Fruit fly (Drosophila melanogaster): ENCODE data around the gene CG17991.

- TF ChIP-seq CG12605 (GFP tag; IDR thresholded peaks at IDR 0.05), result no peak
- no peak for TF ChIP-seq EcR (GFP tag; optimal IDR thresholded peaks at IDR 0.05)
- TF ChIP-seq Ets98B (GFP tag; IDR thresholded peaks at IDR 0.05), result no peak
- TF ChIP-seq Snoo (tag; optimal IDR thresholded peaks at IDR 0.05), result no peak
- no peak for TF ChIP-seq CG14655 (GFP tag; optimal IDR thresholded peaks at IDR 0.05)
- no peak for TF ChIP-seq CG9948 (tag; optimal IDR thresholded peaks at IDR 0.05)
- TF ChIP-seq CG17806 (tag; optimal IDR thresholded peaks at IDR 0.05), result no peak
- no peak for TF ChIP-seq fd96Ca (GFP tag; IDR thresholded peaks at IDR 0.05)
- TF ChIP-seq CG8301 (tag; optimal IDR thresholded peaks at IDR 0.05), result no peak
- no peak for TF ChIP-seq Pif1A (GFP tag; optimal IDR thresholded peaks at IDR 0.05)
- TF ChIP-seq CG8159 (tag; optimal IDR thresholded peaks at IDR 0.05), result no peak
- no peak for TF ChIP-seq gl (tag; optimal IDR thresholded peaks at IDR 0.05)
- no peak for TF ChIP-seq CG4496 (GFP tag; IDR thresholded peaks at IDR 0.05)
- TF ChIP-seq CG10348 (GFP tag; IDR thresholded peaks at IDR 0.05), result no peak
Measured at dm6 chr3R:27240967-27241366, at the start of gene CG17991.

Measured in whole organism, pupa.